Fruit fly (Drosophila melanogaster) whole organism, embryonic: ENCODE measurements around the gene retm.
A peak's percentile ranks its signal among the peaks of the same experiment; 100 is the strongest.

Source experiments
- CG15479 ChIP-seq: fragments of 200-800 bp; sonication (Bioruptor generic); optimal IDR thresholded peaks from 3 replicates; lab custom pipeline; 2019; ENCODE audit warnings: missing biosample characterization, mild to moderate bottlenecking, missing genetic modification characterization, moderate library complexity
- CG16813 ChIP-seq: fragments of 200-800 bp; sonication (Bioruptor generic); IDR thresholded peaks from 3 replicates; pipeline ENCODE4 v1.3.6; 2022; ENCODE audit warnings: missing biosample characterization, missing genetic modification characterization; ENCODE audit not compliant: partially characterized antibody
- CG2129 ChIP-seq: fragments of 200-800 bp; sonication (Bioruptor generic); IDR thresholded peaks from 2 replicates; pipeline ENCODE4 v1.3.6; 2022; ENCODE audit warnings: missing biosample characterization, missing genetic modification characterization; ENCODE audit not compliant: partially characterized antibody
- CG2199 ChIP-seq: fragments of 200-800 bp; sonication (Bioruptor generic); IDR thresholded peaks from 3 replicates; pipeline ENCODE4 v1.3.6; 2022; ENCODE audit warnings: missing biosample characterization, missing genetic modification characterization
- CG34422 ChIP-seq: fragments of 200-800 bp; sonication (Bioruptor generic); IDR thresholded peaks from 3 replicates; pipeline ENCODE4 v1.3.6; 2022; ENCODE audit warnings: missing biosample characterization, missing genetic modification characterization
- CG9817 ChIP-seq: fragments of 200-800 bp; sonication (Bioruptor generic); optimal IDR thresholded peaks from 2 replicates; lab custom pipeline; 2018; ENCODE audit warnings: missing biosample characterization, mild to moderate bottlenecking, missing genetic modification characterization, moderate library complexity
- Mrtf ChIP-seq: fragments of 200-800 bp; sonication (Bioruptor generic); IDR thresholded peaks from 3 replicates; pipeline ENCODE4 v1.3.6; 2022; ENCODE audit warnings: missing biosample characterization, missing genetic modification characterization
- az2 ChIP-seq: fragments of 200-800 bp; sonication (Bioruptor generic); optimal IDR thresholded peaks from 3 replicates; lab custom pipeline; 2016; ENCODE audit warnings: missing biosample characterization, missing genetic modification characterization
- chinmo ChIP-seq: fragments of 200-800 bp; sonication (Bioruptor generic); IDR thresholded peaks from 4 replicates; pipeline ENCODE4 v1.3.6; 2022; ENCODE audit warnings: missing biosample characterization, missing genetic modification characterization; ENCODE audit not compliant: partially characterized antibody
- chn ChIP-seq: fragments of 200-800 bp; sonication (Bioruptor generic); optimal IDR thresholded peaks from 2 replicates; lab custom pipeline; 2016; ENCODE audit warnings: missing biosample characterization, missing genetic modification characterization
- mirr ChIP-seq: fragments of 200-800 bp; sonication (Bioruptor generic); optimal IDR thresholded peaks from 3 replicates; lab custom pipeline; 2018; ENCODE audit warnings: missing biosample characterization, mild to moderate bottlenecking, missing genetic modification characterization
- pan ChIP-seq, 4 experiments: fragments of >200 bp in 3 of 4; fragments of 200-800 bp in 1 of 4; sonication (Bioruptor generic) in 1 of 4; optimal IDR thresholded peaks in 3 of 4; IDR thresholded peaks in 1 of 4; 2 replicates each; pipeline versions ENCODE4 v1.3.6 to Lab custom; 2017 to 2022; ENCODE audit warnings: missing biosample characterization in 2 of 4, missing genetic modification characterization in 2 of 4, mixed read lengths in 1 of 4
- pho ChIP-seq: fragments of 200-800 bp; sonication (Bioruptor generic); optimal IDR thresholded peaks from 2 replicates; lab custom pipeline; 2016; ENCODE audit warnings: missing biosample characterization, missing genetic modification characterization
- seq ChIP-seq: fragments of 200-800 bp; sonication (Bioruptor generic); IDR thresholded peaks from 2 replicates; pipeline ENCODE4 v1.3.6; 2022; ENCODE audit warnings: missing biosample characterization, missing genetic modification characterization
- slbo ChIP-seq: fragments of 200-800 bp; sonication (Bioruptor generic); IDR thresholded peaks from 2 replicates; pipeline ENCODE4 v1.3.6; 2022; ENCODE audit warnings: missing biosample characterization, missing genetic modification characterization
- tll ChIP-seq, 2 experiments: fragments of 200-800 bp in 1 of 2; fragments of >200 bp in 1 of 2; sonication (Bioruptor generic) in 1 of 2; optimal IDR thresholded peaks; 2 replicates each; lab custom pipeline; 2017 to 2019; ENCODE audit warnings: missing biosample characterization in 2 of 2, missing genetic modification characterization in 2 of 2, mild to moderate bottlenecking in 1 of 2, moderate library complexity in 1 of 2

retm gene

DNA sequence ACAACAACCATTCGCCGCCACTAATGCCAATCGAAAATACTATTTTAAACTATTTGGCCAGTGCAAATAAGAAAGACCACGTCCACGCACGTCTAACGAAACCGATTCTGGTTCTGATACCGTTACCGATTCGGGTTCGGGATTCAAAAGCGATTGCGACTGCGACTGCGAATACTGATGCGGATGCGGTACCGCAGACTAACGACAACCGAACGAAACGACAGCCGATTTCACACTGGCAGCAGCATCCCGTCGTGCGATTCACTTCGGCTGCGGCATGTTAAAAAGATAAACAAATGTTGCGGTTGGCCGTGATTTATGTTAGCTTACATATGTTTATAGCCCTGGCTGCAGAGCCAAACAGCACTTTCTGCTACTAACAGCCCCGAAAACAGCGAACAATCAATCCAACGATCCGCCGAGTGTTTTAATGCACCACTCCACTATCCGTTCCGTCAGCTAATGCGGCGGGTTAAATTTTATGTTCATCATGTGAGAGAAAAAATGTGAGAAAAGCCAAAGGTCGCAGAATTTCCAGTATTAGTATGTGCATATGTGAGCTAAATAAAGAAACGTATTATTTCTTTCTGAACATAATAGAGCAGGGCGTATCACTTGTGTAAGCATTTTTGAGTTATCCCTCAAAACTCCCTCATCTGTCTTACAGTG lies 44.5 kb downstream of the retm start, which contains the start of gene DIP-epsilon (continued):
- 0 out of 3 replicates have a peak, but pooled peaks have one; percentile 64 for TF ChIP-seq CG2199 (GFP tag; lab: Robert Waterston, UW)
- no peak for TF ChIP-seq chn (GFP tag; lab: Kevin White, UChicago)
- no peak for TF ChIP-seq CG9817 (tag; lab: Kevin White, UChicago)
- 0 out of 4 replicates have a peak, but pooled peaks have one; percentile 18 for TF ChIP-seq chinmo (GFP tag; lab: Robert Waterston, UW)
- TF ChIP-seq CG2129 (GFP tag; lab: Robert Waterston, UW): no peak
- no peak for TF ChIP-seq pho (GFP tag; lab: Kevin White, UChicago)
- TF ChIP-seq mirr: peak; percentile 11
- TF ChIP-seq CG34422: no peak
- no peak for TF ChIP-seq az2 (GFP tag; lab: Kevin White, UChicago)
- peak; percentile 16 for TF ChIP-seq CG15479 (GFP tag; lab: Kevin White, UChicago)
- no peak for TF ChIP-seq CG16813 (GFP tag; lab: Robert Waterston, UW)
- no peak for TF ChIP-seq tll (GFP tag; optimal IDR thresholded peaks at IDR 0.05; lab: Kevin White, UChicago)
- no peak for TF ChIP-seq seq (GFP tag; lab: Robert Waterston, UW)
- no peak for TF ChIP-seq pan (optimal IDR thresholded peaks at IDR 0.05; lab: Kevin White, UChicago)
- TF ChIP-seq pan (GFP tag; optimal IDR thresholded peaks at IDR 0.05 in 1 of 2, IDR thresholded peaks at IDR 0.05 in 1 of 2): peak in 1 of 2 experiments; percentile 30
- TF ChIP-seq slbo (GFP tag; lab: Robert Waterston, UW): no peak
- no peak for TF ChIP-seq Mrtf
